Worm (Caenorhabditis elegans): ENCODE measurements around the gene K11H3.3.

ce11 chrIII:9830502-9830901, 21.2 kb upstream of the K11H3.3 start, which contains the start of gene ZK632.12:
- TF ChIP-seq him-1 (tag; optimal IDR thresholded peaks at IDR 0.05) (no peak), W03F9.2 (tag; optimal IDR thresholded peaks at IDR 0.05) (no peak)

Data from whole organism, L4/young adult.